Worm (Caenorhabditis elegans) whole organism, L4 larva: ENCODE data around the gene nhr-98.

ENCODE experiments used
- D1046.2 ChIP-seq: fragments of 200-800 bp; sonication (Bioruptor generic); IDR thresholded peaks from 2 replicates; pipeline ENCODE4 v1.3.6; 2022; ENCODE audit warnings: missing genetic modification characterization, missing compliant biosample characterization
- F49E8.2 ChIP-seq: sonication (generic microtip); optimal IDR thresholded peaks from 2 replicates; lab custom pipeline; 2016; ENCODE audit warnings: missing compliant biosample characterization, mild to moderate bottlenecking, missing genetic modification characterization, borderline replicate concordance
- R02D3.7 ChIP-seq: fragments of 150-350 bp; sonication (generic microtip); optimal IDR thresholded peaks from 3 replicates; lab custom pipeline; 2014; ENCODE audit warnings: missing biosample characterization, missing genetic modification characterization
- ama-1 ChIP-seq: fragments of 150-350 bp; optimal IDR thresholded peaks from 2 replicates; lab custom pipeline; 2014; ENCODE audit warnings: inconsistent platforms, mixed read lengths
- egl-27 ChIP-seq: sonication (generic microtip); optimal IDR thresholded peaks from 3 replicates; lab custom pipeline; 2017; ENCODE audit warnings: missing biosample characterization, missing genetic modification reagents, missing genetic modification characterization
- lin-15B ChIP-seq: fragments of 150-350 bp; sonication (generic microtip); optimal IDR thresholded peaks from 3 replicates; lab custom pipeline; 2014; ENCODE audit warnings: missing biosample characterization, missing genetic modification characterization
- pha-4 ChIP-seq, 2 experiments: fragments of 150-350 bp in 1 of 2; fragments of 200-800 bp in 1 of 2; sonication (Bioruptor generic) in 1 of 2; IDR thresholded peaks in 1 of 2; optimal IDR thresholded peaks in 1 of 2; 2 replicates each; pipeline versions ENCODE4 v1.3.6 to Lab custom; 2014 to 2022; ENCODE audit warnings: missing genetic modification characterization in 2 of 2, missing genetic modification reagents in 2 of 2, missing biosample characterization in 1 of 2, missing compliant biosample characterization in 1 of 2
- pqm-1 ChIP-seq: sonication (generic microtip); optimal IDR thresholded peaks from 2 replicates; lab custom pipeline; 2017; ENCODE audit warnings: missing biosample characterization, missing genetic modification characterization
- skn-1 ChIP-seq: fragments of 150-350 bp; optimal IDR thresholded peaks from 2 replicates; lab custom pipeline; 2014; ENCODE audit warnings: missing biosample characterization, missing genetic modification characterization
- snpc-4 ChIP-seq: fragments of 150-350 bp; optimal IDR thresholded peaks from 2 replicates; lab custom pipeline; 2014; ENCODE audit warnings: missing biosample characterization, missing genetic modification characterization

- TF ChIP-seq F49E8.2 (tag; lab: Kevin White, UChicago): no peak
- TF ChIP-seq snpc-4: no peak
- no peak for TF ChIP-seq pqm-1 (tag; lab: Kevin White, UChicago)
- TF ChIP-seq R02D3.7 (tag; lab: Kevin White, UChicago): no peak
- TF ChIP-seq D1046.2 (GFP tag; lab: Robert Waterston, UW): no peak
- no peak for TF ChIP-seq egl-27 (tag; lab: Kevin White, UChicago)
- TF ChIP-seq ama-1 (lab: Kevin White, UChicago): no peak
- TF ChIP-seq pha-4 (GFP tag; IDR thresholded peaks at IDR 0.05; lab: Robert Waterston, UW): no peak
- TF ChIP-seq pha-4 (tag; optimal IDR thresholded peaks at IDR 0.05; lab: Kevin White, UChicago): no peak
- no peak for TF ChIP-seq lin-15B (tag; lab: Kevin White, UChicago)
- TF ChIP-seq skn-1 (tag; lab: Kevin White, UChicago): no peak
Observed at ce11 chrV:433898-434297, 19.8 kb upstream of the nhr-98 start, which contains the start of gene B0554.2.
